Worm (Caenorhabditis elegans): ENCODE measurements around the gene mig-21.

mig-21 gene

DNA sequence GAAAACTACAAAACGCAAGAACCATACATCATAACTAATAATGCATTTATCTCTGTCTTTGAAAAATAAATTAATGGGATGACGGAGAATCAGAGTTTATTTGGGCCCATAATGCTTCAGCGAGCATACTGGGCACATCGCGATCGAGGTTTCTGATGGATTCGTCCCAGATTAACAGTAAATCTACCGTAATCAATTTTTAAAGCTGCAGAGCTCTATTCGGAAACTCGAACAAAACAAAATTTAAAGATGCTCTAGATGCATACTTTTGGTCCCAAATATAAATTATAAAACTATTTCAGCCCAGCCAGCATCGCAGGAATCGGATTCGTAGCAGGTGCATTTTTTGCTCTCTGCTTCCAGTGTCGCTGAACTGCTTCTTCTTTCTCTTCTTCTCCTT is 50.1 kb downstream of the mig-21 start (continued):
- TF ChIP-seq snpc-1.3 (tag; optimal IDR thresholded peaks at IDR 0.05; ENCODE audit: insufficient read depth) (no peak), F39B2.1 (GFP tag; IDR thresholded peaks at IDR 0.05) (no peak), K11D2.4 (GFP tag; IDR thresholded peaks at IDR 0.05) (0 out of 2 replicates have a peak, but pooled peaks have one; percentile 14), lir-1 (GFP tag; conservative IDR thresholded peaks at IDR 0.05) (0 out of 2 replicates have a peak, but pooled peaks have one; percentile 5), snpc-3.4 (tag; optimal IDR thresholded peaks at IDR 0.05) (no peak), attf-3 (GFP tag; conservative IDR thresholded peaks at IDR 0.05) (no peak), F49E8.2 (tag; optimal IDR thresholded peaks at IDR 0.05; ENCODE audit: insufficient read depth) (no peak), nhr-80 (tag; optimal IDR thresholded peaks at IDR 0.05) (no peak), F33H1.4 (GFP tag; IDR thresholded peaks at IDR 0.05) (no peak), ama-1 (optimal IDR thresholded peaks at IDR 0.05) (no peak), ama-1 (GFP tag; optimal IDR thresholded peaks at IDR 0.05) (no peak), chd-7 (tag; optimal IDR thresholded peaks at IDR 0.05) (no peak), F52B5.7 (tag; optimal IDR thresholded peaks at IDR 0.05) (no peak), hrde-1 (tag; optimal IDR thresholded peaks at IDR 0.05; ENCODE audit: borderline replicate concordance) (no peak), cebp-1 (GFP tag; IDR thresholded peaks at IDR 0.05) (no peak), cebp-1 (tag; optimal IDR thresholded peaks at IDR 0.05) (peak; percentile 8), ekl-4 (GFP tag; IDR thresholded peaks at IDR 0.05) (no peak), madf-3 (GFP tag; IDR thresholded peaks at IDR 0.05) (peak; percentile 76), ets-4 (GFP tag; optimal IDR thresholded peaks at IDR 0.05) (no peak), T26A5.8 (tag; optimal IDR thresholded peaks at IDR 0.05) (no peak), pha-4 (tag; optimal IDR thresholded peaks at IDR 0.05) (no peak), lin-35 (GFP tag; optimal IDR thresholded peaks at IDR 0.05) (no peak), C17E4.6 (GFP tag; IDR thresholded peaks at IDR 0.05) (no peak), T07F8.4 (tag; optimal IDR thresholded peaks at IDR 0.05) (no peak), Y53F4B.3 (GFP tag; IDR thresholded peaks at IDR 0.05) (no peak), ceh-100 (GFP tag; IDR thresholded peaks at IDR 0.05) (no peak)
